Fruit fly (Drosophila melanogaster) whole organism, adult: Measurements from ENCODE around the gene Hsp68.

ENCODE experiments used
- CG11617 ChIP-seq: fragments of 200-800 bp; sonication (Bioruptor generic); optimal IDR thresholded peaks from 2 replicates; lab custom pipeline; 2017; ENCODE audit warnings: mild to moderate bottlenecking, missing biosample characterization, missing genetic modification reagents, missing genetic modification characterization
- CG14711 ChIP-seq: fragments of 200-800 bp; sonication (Bioruptor generic); optimal IDR thresholded peaks from 2 replicates; lab custom pipeline; 2018; ENCODE audit warnings: missing biosample characterization, mild to moderate bottlenecking, missing genetic modification characterization, moderate library complexity
- CG7045 ChIP-seq: fragments of 200-800 bp; sonication (Bioruptor generic); optimal IDR thresholded peaks from 2 replicates; lab custom pipeline; 2017; ENCODE audit warnings: missing biosample characterization, mild to moderate bottlenecking, missing genetic modification characterization
- Clk ChIP-seq: fragments of 200-800 bp; sonication (Bioruptor generic); optimal IDR thresholded peaks from 2 replicates; lab custom pipeline; 2017; ENCODE audit warnings: missing biosample characterization, missing genetic modification characterization
- Crg-1 ChIP-seq: fragments of 200-800 bp; sonication (Bioruptor generic); optimal IDR thresholded peaks from 2 replicates; lab custom pipeline; 2016; ENCODE audit warnings: missing biosample characterization, missing genetic modification characterization
- Mnt ChIP-seq: fragments of 200-800 bp; sonication (Bioruptor generic); optimal IDR thresholded peaks from 2 replicates; lab custom pipeline; 2016; ENCODE audit warnings: missing biosample characterization, mild to moderate bottlenecking, missing genetic modification characterization
- bab1 ChIP-seq: fragments of 200-800 bp; sonication (Bioruptor generic); optimal IDR thresholded peaks from 3 replicates; lab custom pipeline; 2019; ENCODE audit warnings: missing biosample characterization, mild to moderate bottlenecking, missing genetic modification characterization, moderate library complexity
- kay ChIP-seq: fragments of 200-800 bp; sonication (Bioruptor generic); peaks from one replicate; lab custom pipeline; 2016; ENCODE audit warnings: missing biosample characterization, missing genetic modification characterization, borderline replicate concordance
- tj ChIP-seq: fragments of 200-800 bp; sonication (Bioruptor generic); optimal IDR thresholded peaks from 3 replicates; lab custom pipeline; 2017; ENCODE audit warnings: missing biosample characterization, mild to moderate bottlenecking, missing genetic modification characterization, moderate library complexity

DNA sequence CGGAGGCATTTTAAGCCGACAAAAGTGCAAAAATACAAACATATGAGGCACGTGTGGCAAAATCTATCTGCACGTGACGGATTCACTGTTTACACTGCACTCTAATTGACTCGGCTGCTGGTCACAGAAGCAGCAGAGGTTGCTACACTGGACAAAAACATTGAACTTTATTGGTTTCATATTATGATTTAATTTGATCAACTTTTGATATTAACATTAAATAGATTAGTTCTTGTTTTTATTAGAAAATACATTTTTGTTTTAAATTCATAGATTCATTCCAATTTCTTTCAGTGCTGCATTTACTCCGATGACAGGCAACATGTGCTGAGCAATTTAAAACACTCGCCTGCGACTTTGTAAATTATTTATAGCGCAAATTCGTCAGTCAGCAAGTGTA, 22.0 kb upstream of the Hsp68 start:
- no peak for TF ChIP-seq CG11617
- TF ChIP-seq tj (GFP tag; lab: Kevin White, UChicago): no peak
- TF ChIP-seq Clk: no peak
- peak; percentile 34 for TF ChIP-seq kay (GFP tag; lab: Kevin White, UChicago)
- TF ChIP-seq Mnt (GFP tag; lab: Kevin White, UChicago): no peak
- TF ChIP-seq bab1: peak; percentile 5
- TF ChIP-seq Crg-1 (GFP tag; lab: Kevin White, UChicago): no peak
- peak; percentile 16 for TF ChIP-seq CG14711 (tag; lab: Kevin White, UChicago)
- no peak for TF ChIP-seq CG7045
